Worm (Caenorhabditis elegans) whole organism, late embryonic: ENCODE measurements around the gene F35H8.12.

Source experiments
- K02D7.2 ChIP-seq: sonication (generic microtip); optimal IDR thresholded peaks from 2 replicates; lab custom pipeline; 2017; ENCODE audit warnings: mild to moderate bottlenecking, missing genetic modification characterization, missing compliant biosample characterization
- ahr-1 ChIP-seq: sonication (generic microtip); optimal IDR thresholded peaks from 2 replicates; lab custom pipeline; 2016; ENCODE audit warnings: missing genetic modification characterization, missing compliant biosample characterization
- ama-1 ChIP-seq: fragments of 150-350 bp; optimal IDR thresholded peaks from 2 replicates; lab custom pipeline; 2014
- ceh-19 ChIP-seq: fragments of 200-800 bp; sonication (Bioruptor generic); optimal IDR thresholded peaks from 2 replicates; lab custom pipeline; 2018; ENCODE audit warnings: mild to moderate bottlenecking, missing genetic modification characterization, missing compliant biosample characterization
- dve-1 ChIP-seq: sonication (generic microtip); optimal IDR thresholded peaks from 2 replicates; lab custom pipeline; 2017; ENCODE audit warnings: antibody characterized with exemption, mild to moderate bottlenecking, missing genetic modification characterization, missing compliant biosample characterization
- ets-4 ChIP-seq: sonication (generic microtip); optimal IDR thresholded peaks from 2 replicates; lab custom pipeline; 2016; ENCODE audit warnings: missing genetic modification characterization, missing compliant biosample characterization
- nhr-232 ChIP-seq: sonication (generic microtip); optimal IDR thresholded peaks from 2 replicates; lab custom pipeline; 2016; ENCODE audit warnings: missing genetic modification characterization, missing compliant biosample characterization
- pag-3 ChIP-seq: sonication (generic microtip); optimal IDR thresholded peaks from 2 replicates; lab custom pipeline; 2016; ENCODE audit warnings: missing compliant biosample characterization, missing genetic modification characterization, borderline replicate concordance
- tbx-2 ChIP-seq: sonication (generic microtip); optimal IDR thresholded peaks from 2 replicates; lab custom pipeline; 2016; ENCODE audit warnings: missing genetic modification characterization, missing compliant biosample characterization

DNA sequence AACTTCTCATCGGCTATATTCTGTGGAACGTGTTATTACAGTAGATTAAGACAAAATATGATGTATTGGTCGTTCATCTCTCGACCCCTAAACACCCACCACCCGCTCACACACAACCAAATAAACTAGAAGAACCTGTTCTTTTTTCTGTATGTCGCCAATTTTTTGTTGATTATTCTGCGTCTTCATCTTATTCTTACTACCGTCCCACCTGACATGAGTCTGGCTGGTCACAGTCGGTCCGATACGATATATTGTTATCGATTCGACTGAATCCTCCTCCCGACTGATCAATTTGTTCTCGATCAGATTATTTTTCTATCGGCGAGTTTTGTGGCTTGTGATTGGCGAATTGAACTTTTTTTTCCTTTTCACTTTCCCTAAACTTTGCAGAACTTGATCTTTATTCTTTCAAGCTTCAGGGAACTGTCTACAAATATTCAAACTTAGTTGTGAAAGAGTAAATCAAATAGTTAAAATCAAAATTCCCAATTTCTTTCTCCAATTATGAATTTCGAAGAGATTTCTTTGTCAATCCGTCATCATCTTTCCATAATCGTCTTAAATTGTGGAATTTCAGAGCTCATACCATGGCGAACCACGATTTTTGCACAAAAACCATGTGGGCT is 3.4 kb downstream of the F35H8.12 start, which contains the start of gene F35H8.2:
- TF ChIP-seq ets-4 (tag; lab: Kevin White, UChicago) (no peak), ama-1 (lab: Kevin White, UChicago) (no peak), dve-1 (tag; lab: Kevin White, UChicago) (no peak), tbx-2 (tag; lab: Kevin White, UChicago) (no peak), pag-3 (tag; lab: Kevin White, UChicago) (no peak), K02D7.2 (no peak), ahr-1 (tag; lab: Kevin White, UChicago) (no peak), ceh-19 (GFP tag; lab: Kevin White, UChicago) (no peak), nhr-232 (no peak)
